Worm (Caenorhabditis elegans): ENCODE data around the gene C18H7.4.

- TF ChIP-seq aptf-2 (GFP tag; conservative IDR thresholded peaks at IDR 0.05): no peak
- TF ChIP-seq K12H6.12 (tag; optimal IDR thresholded peaks at IDR 0.05): no peak
Measured at ce11 chrIV:622989-623388, 29.9 kb downstream of the C18H7.4 start.
